Worm (Caenorhabditis elegans): ENCODE measurements around the gene D1046.18.

- TF ChIP-seq snpc-4 (tag; optimal IDR thresholded peaks at IDR 0.05) = no peak
- no peak for TF ChIP-seq aly-2 (tag; optimal IDR thresholded peaks at IDR 0.05)
- no peak for TF ChIP-seq nhr-237 (tag; optimal IDR thresholded peaks at IDR 0.05)
- no peak for TF ChIP-seq fos-1 (tag; optimal IDR thresholded peaks at IDR 0.05)
- TF ChIP-seq ama-1 (optimal IDR thresholded peaks at IDR 0.05) = no peak
- TF ChIP-seq egl-27 (tag; optimal IDR thresholded peaks at IDR 0.05) = no peak
- TF ChIP-seq pqm-1 (tag; optimal IDR thresholded peaks at IDR 0.05) = no peak
- no peak for TF ChIP-seq ceh-28 (tag; optimal IDR thresholded peaks at IDR 0.05)
- no peak for TF ChIP-seq unc-62 (GFP tag; optimal IDR thresholded peaks at IDR 0.05)
- peak; percentile 16 for TF ChIP-seq mdl-1 (tag; optimal IDR thresholded peaks at IDR 0.05)
- TF ChIP-seq zag-1 (tag; optimal IDR thresholded peaks at IDR 0.05) = no peak
- no peak for TF ChIP-seq fkh-10 (GFP tag; optimal IDR thresholded peaks at IDR 0.05)
- no peak for TF ChIP-seq nhr-23 (tag; optimal IDR thresholded peaks at IDR 0.05)
Observed at ce11 chrIV:8954126-8954525, 24.1 kb downstream of the D1046.18 start.
